Fruit fly (Drosophila melanogaster): ENCODE results near the gene CG2955.

Gene CG2955

dm6 chr2L:4185269-4186024, 36.4 kb downstream of the CG2955 start:
- TF ChIP-seq CG17801 (GFP tag; optimal IDR thresholded peaks at IDR 0.05; ENCODE audit: partially characterized antibody): peak; percentile 44

dm6 chr2L:4187631-4188173, 38.6 kb downstream of the CG2955 start, which contains the start of the genes Tbcc and lectin-24Db:
Tbcc (minus strand) TSS chr2L:4187793.
lectin-24Db (plus strand) TSS chr2L:4188123.
- no peak for TF ChIP-seq CG17801 (GFP tag; optimal IDR thresholded peaks at IDR 0.05; ENCODE audit: partially characterized antibody)

dm6 chr2L:4195672-4196281, 46.7 kb downstream of the CG2955 start:
- no peak for TF ChIP-seq CG17801 (GFP tag; optimal IDR thresholded peaks at IDR 0.05; ENCODE audit: partially characterized antibody)

dm6 chr2L:4196347-4197142, 47.5 kb downstream of the CG2955 start:
- TF ChIP-seq CG17801 (GFP tag; optimal IDR thresholded peaks at IDR 0.05; ENCODE audit: partially characterized antibody): no peak

- TF ChIP-seq CG17801 (GFP tag; optimal IDR thresholded peaks at IDR 0.05; ENCODE audit: partially characterized antibody): peak; percentile 17
Measured at dm6 chr2L:4197143-4197912, 48.2 kb downstream of the CG2955 start.

dm6 chr2L:4197913-4198319, 48.8 kb downstream of the CG2955 start, which contains the start of gene Naprt:
Naprt (minus strand) TSS chr2L:4198071.
- no peak for TF ChIP-seq CG17801 (GFP tag; optimal IDR thresholded peaks at IDR 0.05; ENCODE audit: partially characterized antibody)
